Worm (Caenorhabditis elegans) whole organism, midembryonic: Measurements from ENCODE around the gene ZK418.11.

ENCODE experiments used
- flt-1 ChIP-seq: fragments of 200-800 bp; sonication (Bioruptor generic); IDR thresholded peaks from 2 replicates; pipeline ENCODE4 v1.3.6; 2022; ENCODE audit warnings: missing genetic modification characterization, missing compliant biosample characterization
- med-1 ChIP-seq: sonication (generic microtip); optimal IDR thresholded peaks from 2 replicates; lab custom pipeline; 2017; ENCODE audit warnings: missing genetic modification characterization, mild to moderate bottlenecking, missing compliant biosample characterization, antibody characterized with exemption, missing genetic modification reagents; ENCODE audit not compliant: insufficient read depth

- TF ChIP-seq flt-1 (GFP tag; lab: Robert Waterston, UW), result no peak
- TF ChIP-seq med-1 (GFP tag; lab: Kevin White, UChicago), result no peak
Measured at ce11 chrIII:7148191-7148590, 48.1 kb downstream of the ZK418.11 start.
